Fruit fly (Drosophila melanogaster) whole organism, embryonic: ENCODE data around the gene CG12661.

Source experiments
- B-H1 ChIP-seq: fragments of 200-800 bp; sonication (Bioruptor generic); IDR thresholded peaks from 3 replicates; pipeline ENCODE4 v1.3.6; 2022; ENCODE audit warnings: missing biosample characterization, missing genetic modification characterization
- CG11456 ChIP-seq: fragments of 200-800 bp; sonication (Bioruptor generic); IDR thresholded peaks from 3 replicates; pipeline ENCODE4 v1.3.6; 2022; ENCODE audit warnings: missing biosample characterization, missing genetic modification characterization
- CG11696 ChIP-seq: fragments of 200-800 bp; sonication (Bioruptor generic); IDR thresholded peaks from 2 replicates; pipeline ENCODE4 v1.3.6; 2022; ENCODE audit warnings: missing biosample characterization, missing genetic modification characterization
- CG12219 ChIP-seq: fragments of 200-800 bp; sonication (Bioruptor generic); optimal IDR thresholded peaks from 3 replicates; lab custom pipeline; 2018; ENCODE audit warnings: missing biosample characterization, mild to moderate bottlenecking, missing genetic modification characterization
- CG12659 ChIP-seq: fragments of 200-800 bp; sonication (Bioruptor generic); optimal IDR thresholded peaks from 3 replicates; lab custom pipeline; 2017; ENCODE audit warnings: mild to moderate bottlenecking, missing biosample characterization, missing genetic modification reagents, missing genetic modification characterization
- CG12769 ChIP-seq: fragments of 200-800 bp; sonication (Bioruptor generic); optimal IDR thresholded peaks from 2 replicates; lab custom pipeline; 2019; ENCODE audit warnings: missing biosample characterization, mild to moderate bottlenecking, missing genetic modification characterization, moderate library complexity
- CG13123 ChIP-seq: fragments of 200-800 bp; sonication (Bioruptor generic); optimal IDR thresholded peaks from 2 replicates; lab custom pipeline; 2016; ENCODE audit warnings: missing biosample characterization, missing genetic modification characterization
- CG1603 ChIP-seq: fragments of 200-800 bp; sonication (Bioruptor generic); optimal IDR thresholded peaks from 2 replicates; lab custom pipeline; 2019; ENCODE audit warnings: missing biosample characterization, mild to moderate bottlenecking, missing genetic modification characterization, moderate library complexity
- CG17186 ChIP-seq: fragments of 200-800 bp; sonication (Bioruptor generic); optimal IDR thresholded peaks from 3 replicates; lab custom pipeline; 2017; ENCODE audit warnings: missing biosample characterization, missing genetic modification reagents, missing genetic modification characterization
- CG1792 ChIP-seq: fragments of 200-800 bp; sonication (Bioruptor generic); optimal IDR thresholded peaks from 2 replicates; lab custom pipeline; 2016; ENCODE audit warnings: missing biosample characterization, missing genetic modification characterization
- CG2678 ChIP-seq: fragments of 200-800 bp; sonication (Bioruptor generic); optimal IDR thresholded peaks from 3 replicates; lab custom pipeline; 2019; ENCODE audit warnings: missing biosample characterization, mild to moderate bottlenecking, missing genetic modification characterization, moderate library complexity
- CG2889 ChIP-seq: fragments of 200-800 bp; sonication (Bioruptor generic); IDR thresholded peaks from 3 replicates; pipeline ENCODE4 v1.3.6; 2022; ENCODE audit warnings: missing biosample characterization, missing genetic modification characterization
- CG30403 ChIP-seq: fragments of 200-800 bp; sonication (Bioruptor generic); optimal IDR thresholded peaks from 3 replicates; lab custom pipeline; 2016; ENCODE audit warnings: missing biosample characterization, missing genetic modification characterization
- CG31441 ChIP-seq: fragments of 200-800 bp; sonication (Bioruptor generic); IDR thresholded peaks from 2 replicates; pipeline ENCODE4 v1.3.6; 2022; ENCODE audit warnings: missing biosample characterization, missing genetic modification characterization
- CG3163 ChIP-seq: fragments of 200-800 bp; sonication (Bioruptor generic); optimal IDR thresholded peaks from 3 replicates; lab custom pipeline; 2016; ENCODE audit warnings: missing biosample characterization, missing genetic modification characterization
- CG3281 ChIP-seq: fragments of 200-800 bp; sonication (Bioruptor generic); optimal IDR thresholded peaks from 3 replicates; lab custom pipeline; 2017; ENCODE audit warnings: missing biosample characterization, mild to moderate bottlenecking, missing genetic modification characterization
- CG6175 ChIP-seq: fragments of 200-800 bp; sonication (Bioruptor generic); IDR thresholded peaks from 3 replicates; pipeline ENCODE4 v1.3.6; 2022; ENCODE audit warnings: missing biosample characterization, missing genetic modification characterization
- CG6654 ChIP-seq: fragments of 200-800 bp; sonication (Bioruptor generic); optimal IDR thresholded peaks from 2 replicates; lab custom pipeline; 2017; ENCODE audit warnings: missing biosample characterization, mild to moderate bottlenecking, missing genetic modification characterization
- CG6683 ChIP-seq: fragments of 200-800 bp; sonication (Bioruptor generic); optimal IDR thresholded peaks from 2 replicates; lab custom pipeline; 2017; ENCODE audit warnings: missing biosample characterization, mild to moderate bottlenecking, missing genetic modification characterization, missing genetic modification reagents
- CG7372 ChIP-seq: fragments of 200-800 bp; sonication (Bioruptor generic); IDR thresholded peaks from 2 replicates; pipeline ENCODE4 v1.3.6; 2022; ENCODE audit warnings: missing biosample characterization, missing genetic modification characterization
- CG7987 ChIP-seq: fragments of 200-800 bp; sonication (Bioruptor generic); optimal IDR thresholded peaks from 2 replicates; lab custom pipeline; 2018; ENCODE audit warnings: missing biosample characterization, mild to moderate bottlenecking, missing genetic modification characterization, moderate library complexity
- CG8359 ChIP-seq: fragments of 200-800 bp; sonication (Bioruptor generic); optimal IDR thresholded peaks from 2 replicates; lab custom pipeline; 2017; ENCODE audit warnings: missing biosample characterization, mild to moderate bottlenecking, missing genetic modification characterization, borderline replicate concordance
- CG8924 ChIP-seq: fragments of 200-800 bp; optimal IDR thresholded peaks from 3 replicates; lab custom pipeline; 2019; ENCODE audit warnings: missing biosample characterization, mild to moderate bottlenecking, missing genetic modification characterization, moderate library complexity
- CTCF ChIP-seq: fragments of 200-800 bp; sonication (Bioruptor generic); optimal IDR thresholded peaks from 2 replicates; lab custom pipeline; 2017; ENCODE audit warnings: missing biosample characterization, mild to moderate bottlenecking, missing genetic modification characterization, moderate library complexity
- Camta ChIP-seq: fragments of 200-800 bp; sonication (Bioruptor generic); optimal IDR thresholded peaks from 2 replicates; lab custom pipeline; 2016; ENCODE audit warnings: missing biosample characterization, missing genetic modification characterization
- D19A ChIP-seq: fragments of 200-800 bp; optimal IDR thresholded peaks from 3 replicates; lab custom pipeline; 2019; ENCODE audit warnings: missing biosample characterization, mild to moderate bottlenecking, missing genetic modification characterization, moderate library complexity
- Gug ChIP-seq: fragments of 200-800 bp; sonication (Bioruptor generic); IDR thresholded peaks from 4 replicates; pipeline ENCODE4 v1.3.6; 2022; ENCODE audit warnings: missing biosample characterization, missing genetic modification characterization
- H15 ChIP-seq: fragments of 200-800 bp; sonication (Bioruptor generic); IDR thresholded peaks from 3 replicates; pipeline ENCODE4 v1.3.6; 2022; ENCODE audit warnings: missing biosample characterization, missing genetic modification characterization
- Jarid2 ChIP-seq: fragments of 200-800 bp; sonication (Bioruptor generic); optimal IDR thresholded peaks from 3 replicates; lab custom pipeline; 2017; ENCODE audit warnings: mild to moderate bottlenecking, missing biosample characterization, missing genetic modification reagents, missing genetic modification characterization
- Side ChIP-seq: fragments of 200-800 bp; sonication (Bioruptor generic); optimal IDR thresholded peaks from 2 replicates; lab custom pipeline; 2016; ENCODE audit warnings: missing biosample characterization, missing genetic modification characterization
- Taf1 ChIP-seq: fragments of 200-800 bp; sonication (Bioruptor generic); IDR thresholded peaks from 2 replicates; pipeline ENCODE4 v1.3.6; 2022; ENCODE audit warnings: missing biosample characterization, missing genetic modification characterization
- al ChIP-seq: fragments of 200-800 bp; sonication (Bioruptor generic); IDR thresholded peaks from 2 replicates; pipeline ENCODE4 v1.3.6; 2022; ENCODE audit warnings: missing biosample characterization, missing genetic modification characterization
- ara ChIP-seq: fragments of 200-800 bp; sonication (Bioruptor generic); IDR thresholded peaks from 2 replicates; pipeline ENCODE4 v1.3.6; 2022; ENCODE audit warnings: missing biosample characterization, missing genetic modification characterization
- cas ChIP-seq: fragments of 200-800 bp; sonication (Bioruptor generic); IDR thresholded peaks from 2 replicates; pipeline ENCODE4 v1.3.6; 2022; ENCODE audit warnings: missing biosample characterization, missing genetic modification characterization
- ci ChIP-seq: fragments of 200-800 bp; sonication (Bioruptor generic); IDR thresholded peaks from 3 replicates; pipeline ENCODE4 v1.3.6; 2022; ENCODE audit warnings: missing biosample characterization, missing genetic modification characterization
- dimm ChIP-seq: fragments of 200-800 bp; sonication (Bioruptor generic); IDR thresholded peaks from 2 replicates; pipeline ENCODE4 v1.3.6; 2022; ENCODE audit warnings: missing biosample characterization, missing genetic modification characterization
- disco-r ChIP-seq: fragments of 200-800 bp; sonication (Bioruptor generic); optimal IDR thresholded peaks from 2 replicates; lab custom pipeline; 2016; ENCODE audit warnings: missing biosample characterization, missing genetic modification characterization
- dmrt11E ChIP-seq: fragments of 200-800 bp; sonication (Bioruptor generic); optimal IDR thresholded peaks from 3 replicates; lab custom pipeline; 2018; ENCODE audit warnings: missing biosample characterization, mild to moderate bottlenecking, missing genetic modification characterization, moderate library complexity
- fd102C ChIP-seq: fragments of 200-800 bp; sonication (Bioruptor generic); optimal IDR thresholded peaks from 2 replicates; lab custom pipeline; 2018; ENCODE audit warnings: missing biosample characterization, mild to moderate bottlenecking, missing genetic modification characterization, moderate library complexity
- gro ChIP-seq: fragments of 200-800 bp; sonication (Bioruptor generic); optimal IDR thresholded peaks from 2 replicates; lab custom pipeline; 2016; ENCODE audit warnings: missing biosample characterization, missing genetic modification characterization
- klu ChIP-seq: fragments of 200-800 bp; sonication (Bioruptor generic); IDR thresholded peaks from 2 replicates; pipeline ENCODE4 v1.3.6; 2022; ENCODE audit warnings: missing biosample characterization, missing genetic modification characterization
- lab ChIP-seq: fragments of 200-800 bp; sonication (Bioruptor generic); optimal IDR thresholded peaks from 3 replicates; lab custom pipeline; 2017; ENCODE audit warnings: missing biosample characterization, missing genetic modification characterization, mild to moderate bottlenecking, moderate library complexity, missing genetic modification reagents
- nerfin-2 ChIP-seq: fragments of 200-800 bp; sonication (Bioruptor generic); IDR thresholded peaks from 2 replicates; pipeline ENCODE4 v1.3.6; 2022; ENCODE audit warnings: missing biosample characterization, missing genetic modification characterization; ENCODE audit not compliant: partially characterized antibody
- peb ChIP-seq: fragments of 200-800 bp; sonication (Bioruptor generic); IDR thresholded peaks from 2 replicates; pipeline ENCODE4 v1.3.6; 2022; ENCODE audit warnings: missing biosample characterization, missing genetic modification characterization
- phol ChIP-seq: fragments of 200-800 bp; sonication (Bioruptor generic); optimal IDR thresholded peaks from 3 replicates; lab custom pipeline; 2018; ENCODE audit warnings: missing biosample characterization, mild to moderate bottlenecking, missing genetic modification characterization, moderate library complexity
- sim ChIP-seq: fragments of 200-800 bp; sonication (Bioruptor generic); IDR thresholded peaks from 2 replicates; pipeline ENCODE4 v1.3.6; 2022; ENCODE audit warnings: missing biosample characterization, missing genetic modification characterization
- sima ChIP-seq: fragments of 200-800 bp; sonication (Bioruptor generic); optimal IDR thresholded peaks from 2 replicates; lab custom pipeline; 2016; ENCODE audit warnings: missing biosample characterization, missing genetic modification characterization
- tna ChIP-seq: fragments of 200-800 bp; sonication (Bioruptor generic); IDR thresholded peaks from 2 replicates; pipeline ENCODE4 v1.3.6; 2022; ENCODE audit warnings: missing biosample characterization, missing genetic modification characterization; ENCODE audit not compliant: partially characterized antibody
- unpg ChIP-seq: fragments of 200-800 bp; sonication (Bioruptor generic); optimal IDR thresholded peaks from 3 replicates; lab custom pipeline; 2018; ENCODE audit warnings: missing biosample characterization, mild to moderate bottlenecking, missing genetic modification characterization, moderate library complexity
- usp ChIP-seq: fragments of >200 bp; optimal IDR thresholded peaks from 2 replicates; lab custom pipeline; 2017; ENCODE audit warnings: missing biosample characterization, missing genetic modification characterization

CG12661 gene

dm6 chrX:8894315-8895017 is 29.0 kb downstream of the CG12661 start (continued):
- 0 out of 3 replicates have a peak, but pooled peaks have one; percentile 47 for TF ChIP-seq CG2889
- TF ChIP-seq unpg (GFP tag; lab: Kevin White, UChicago), result peak; percentile 87
- peak; percentile 60; the same call in 2 of the 3 replicates for TF ChIP-seq H15 (GFP tag; lab: Robert Waterston, UW)
- TF ChIP-seq CG12219 (GFP tag; lab: Kevin White, UChicago), result peak; percentile 58
- TF ChIP-seq CG7372 (GFP tag; lab: Robert Waterston, UW), result peak; percentile 56; the same call in 1 of the 2 replicates
- TF ChIP-seq CG1792 (GFP tag; lab: Kevin White, UChicago), result no peak
- TF ChIP-seq CG2678, result peak; percentile 87
- peak; percentile 69 for TF ChIP-seq CG30403
- TF ChIP-seq CTCF (GFP tag; lab: Kevin White, UChicago), result peak; percentile 24
- TF ChIP-seq B-H1, result peak; percentile 55; the same call in 2 of the 3 replicates
- peak; percentile 73 for TF ChIP-seq dmrt11E (tag; lab: Kevin White, UChicago)
- peak; percentile 61 for TF ChIP-seq Camta
- TF ChIP-seq tna, result no peak
- TF ChIP-seq CG8924 (tag; lab: Kevin White, UChicago), result peak; percentile 62
- TF ChIP-seq Side (GFP tag; lab: Kevin White, UChicago), result peak; percentile 57
- peak; percentile 80 for TF ChIP-seq lab
- TF ChIP-seq CG12769, result peak; percentile 24
- no peak for TF ChIP-seq cas (GFP tag; lab: Robert Waterston, UW)
- TF ChIP-seq CG11456, result peak; percentile 68; the same call in 1 of the 3 replicates
- TF ChIP-seq gro (GFP tag; lab: Kevin White, UChicago), result no peak
- TF ChIP-seq CG3163 (GFP tag; lab: Kevin White, UChicago), result no peak
- peak; percentile 31 for TF ChIP-seq Jarid2 (GFP tag; lab: Kevin White, UChicago)
- TF ChIP-seq D19A (tag; lab: Kevin White, UChicago), result peak; percentile 77
- TF ChIP-seq usp, result no peak
- TF ChIP-seq Taf1 (GFP tag; lab: Robert Waterston, UW), result no peak
- TF ChIP-seq ara (GFP tag; lab: Robert Waterston, UW), result peak; percentile 82
- TF ChIP-seq nerfin-2 (GFP tag; lab: Robert Waterston, UW), result no peak
- TF ChIP-seq sima (GFP tag; lab: Kevin White, UChicago), result no peak
- TF ChIP-seq CG6175 (GFP tag; lab: Robert Waterston, UW), result no peak
- TF ChIP-seq fd102C, result no peak
- no peak for TF ChIP-seq CG7987 (GFP tag; lab: Kevin White, UChicago)
- peak; percentile 64 for TF ChIP-seq peb (GFP tag; lab: Robert Waterston, UW)
- TF ChIP-seq ci (GFP tag; lab: Robert Waterston, UW), result peak; percentile 94
- TF ChIP-seq CG1603 (tag; lab: Kevin White, UChicago), result peak; percentile 64
- TF ChIP-seq CG8359, result peak; percentile 52
- TF ChIP-seq Gug (GFP tag; lab: Robert Waterston, UW), result peak; percentile 35; the same call in 3 of the 4 replicates
- peak; percentile 31 for TF ChIP-seq CG13123
- TF ChIP-seq disco-r (GFP tag; lab: Kevin White, UChicago), result no peak
- TF ChIP-seq CG6683 (GFP tag; lab: Kevin White, UChicago), result peak; percentile 49
- no peak for TF ChIP-seq CG17186
- TF ChIP-seq CG6654 (GFP tag; lab: Kevin White, UChicago), result peak; percentile 49
- peak; percentile 85 for TF ChIP-seq CG31441 (GFP tag; lab: Robert Waterston, UW)
- peak; percentile 88 for TF ChIP-seq phol (tag; lab: Kevin White, UChicago)
- no peak for TF ChIP-seq sim
- peak; percentile 66 for TF ChIP-seq CG12659 (GFP tag; lab: Kevin White, UChicago)
- peak; percentile 53 for TF ChIP-seq CG11696
- 0 out of 2 replicates have a peak, but pooled peaks have one; percentile 30 for TF ChIP-seq al (GFP tag; lab: Robert Waterston, UW)
- TF ChIP-seq CG3281, result peak; percentile 62
- no peak for TF ChIP-seq klu
- TF ChIP-seq dimm (GFP tag; lab: Robert Waterston, UW), result peak; percentile 51; the same call in 1 of the 2 replicates
